Worm (Caenorhabditis elegans) whole organism, L4 larva: ENCODE measurements around the gene Y41E3.7.

ENCODE experiments used
- D1046.2 ChIP-seq: fragments of 200-800 bp; sonication (Bioruptor generic); IDR thresholded peaks from 2 replicates; pipeline ENCODE4 v1.3.6; 2022; ENCODE audit warnings: missing genetic modification characterization, missing compliant biosample characterization
- F10B5.3 ChIP-seq: sonication (generic microtip); optimal IDR thresholded peaks from 2 replicates; lab custom pipeline; 2016; ENCODE audit warnings: mild to moderate bottlenecking, missing genetic modification characterization, missing compliant biosample characterization
- F26F4.8 ChIP-seq: fragments of 200-800 bp; sonication (Bioruptor generic); conservative IDR thresholded peaks from 2 replicates; pipeline ENCODE4 v1.3.6; 2022; ENCODE audit warnings: missing genetic modification characterization, missing compliant biosample characterization
- F44E2.7 ChIP-seq: fragments of 200-800 bp; sonication (Bioruptor generic); IDR thresholded peaks from 2 replicates; pipeline ENCODE4 v2.1.2; 2022; ENCODE audit warnings: missing genetic modification characterization, missing compliant biosample characterization
- R02D3.7 ChIP-seq: fragments of 150-350 bp; sonication (generic microtip); optimal IDR thresholded peaks from 3 replicates; lab custom pipeline; 2014; ENCODE audit warnings: missing biosample characterization, missing genetic modification characterization
- T20F7.1 ChIP-seq: fragments of 200-800 bp; sonication (Bioruptor generic); optimal IDR thresholded peaks from 2 replicates; lab custom pipeline; 2018; ENCODE audit warnings: mild to moderate bottlenecking, missing genetic modification characterization, missing compliant biosample characterization
- Y105C5A.15 ChIP-seq: fragments of 200-800 bp; sonication (Bioruptor generic); IDR thresholded peaks from 2 replicates; pipeline ENCODE4 v1.3.6; 2022; ENCODE audit warnings: missing genetic modification characterization, missing compliant biosample characterization
- Y75B8A.6 ChIP-seq: fragments of 200-800 bp; sonication (Bioruptor generic); IDR thresholded peaks from 2 replicates; pipeline ENCODE4 v1.3.6; 2022; ENCODE audit warnings: missing genetic modification reagents, missing genetic modification characterization, missing compliant biosample characterization
- ZK337.2 ChIP-seq: fragments of 200-800 bp; sonication (Bioruptor generic); IDR thresholded peaks from 2 replicates; pipeline ENCODE4 v1.3.6; 2022; ENCODE audit warnings: missing genetic modification reagents, missing genetic modification characterization, missing compliant biosample characterization
- arid-1 ChIP-seq: fragments of 200-800 bp; sonication (Bioruptor generic); conservative IDR thresholded peaks from 2 replicates; pipeline ENCODE4 v1.3.6; 2022; ENCODE audit warnings: missing genetic modification reagents, missing genetic modification characterization, missing compliant biosample characterization
- attf-4 ChIP-seq: sonication (generic microtip); optimal IDR thresholded peaks from 3 replicates; lab custom pipeline; 2017; ENCODE audit warnings: missing biosample characterization, missing genetic modification characterization
- ceh-20 ChIP-seq: fragments of 200-800 bp; sonication (Bioruptor generic); IDR thresholded peaks from 2 replicates; pipeline ENCODE4 v1.3.6; 2022; ENCODE audit warnings: missing genetic modification reagents, missing genetic modification characterization, missing compliant biosample characterization
- ceh-28 ChIP-seq: fragments of 150-350 bp; optimal IDR thresholded peaks from 2 replicates; lab custom pipeline; 2014; ENCODE audit warnings: missing biosample characterization, missing genetic modification reagents, missing genetic modification characterization
- ceh-32 ChIP-seq: sonication (generic microtip); optimal IDR thresholded peaks from 2 replicates; lab custom pipeline; 2016; ENCODE audit warnings: mild to moderate bottlenecking, missing genetic modification characterization, missing compliant biosample characterization; ENCODE audit not compliant: poor library complexity
- ceh-44 ChIP-seq: fragments of 200-800 bp; sonication (Bioruptor generic); IDR thresholded peaks from 2 replicates; pipeline ENCODE4 v1.3.6; 2022; ENCODE audit warnings: missing genetic modification reagents, missing genetic modification characterization, missing compliant biosample characterization
- ceh-62 ChIP-seq: sonication (generic microtip); optimal IDR thresholded peaks from 2 replicates; lab custom pipeline; 2017; ENCODE audit warnings: missing biosample characterization, missing genetic modification characterization
- ces-1 ChIP-seq: fragments of 150-350 bp; sonication (generic microtip); optimal IDR thresholded peaks from 4 replicates; lab custom pipeline; 2014; ENCODE audit warnings: missing biosample characterization, missing genetic modification reagents, missing genetic modification characterization
- daf-16 ChIP-seq, 3 experiments: sonication (generic microtip); optimal IDR thresholded peaks; 2 replicates each; lab custom pipeline; 2016 to 2017; ENCODE audit warnings: missing genetic modification characterization in 3 of 3, missing genetic modification reagents in 3 of 3, mild to moderate bottlenecking in 2 of 3, missing compliant biosample characterization in 2 of 3, missing biosample characterization in 1 of 3, moderate library complexity in 1 of 3
- daf-19 ChIP-seq: fragments of 200-800 bp; sonication (Bioruptor generic); conservative IDR thresholded peaks from 2 replicates; pipeline ENCODE4 v1.3.6; 2022; ENCODE audit warnings: missing genetic modification characterization, missing compliant biosample characterization
- daf-8 ChIP-seq: fragments of 200-800 bp; sonication (Bioruptor generic); IDR thresholded peaks from 2 replicates; pipeline ENCODE4 v1.3.6; 2022; ENCODE audit warnings: missing genetic modification characterization, missing compliant biosample characterization
- duxl-1 ChIP-seq: sonication (generic microtip); optimal IDR thresholded peaks from 2 replicates; lab custom pipeline; 2016; ENCODE audit warnings: mild to moderate bottlenecking, missing genetic modification characterization, moderate library complexity, missing compliant biosample characterization; ENCODE audit not compliant: poor library complexity
- dve-1 ChIP-seq: sonication (generic microtip); optimal IDR thresholded peaks from 2 replicates; lab custom pipeline; 2017; ENCODE audit warnings: antibody characterized with exemption, mild to moderate bottlenecking, missing genetic modification characterization, missing compliant biosample characterization; ENCODE audit not compliant: insufficient read depth
- egl-43 ChIP-seq: fragments of 200-800 bp; sonication (Bioruptor generic); IDR thresholded peaks from 2 replicates; pipeline ENCODE4 v1.3.6; 2022; ENCODE audit warnings: missing genetic modification reagents, missing genetic modification characterization, missing compliant biosample characterization
- fkh-10 ChIP-seq: fragments of 150-350 bp; optimal IDR thresholded peaks from 2 replicates; lab custom pipeline; 2014; ENCODE audit warnings: missing biosample characterization, missing genetic modification reagents, missing genetic modification characterization
- fos-1 ChIP-seq: fragments of 150-350 bp; optimal IDR thresholded peaks from 2 replicates; lab custom pipeline; 2014; ENCODE audit warnings: missing biosample characterization, missing genetic modification characterization
- gei-8 ChIP-seq: fragments of 200-800 bp; sonication (Bioruptor generic); optimal IDR thresholded peaks from 2 replicates; lab custom pipeline; 2018; ENCODE audit warnings: mild to moderate bottlenecking, missing genetic modification characterization, missing compliant biosample characterization
- hif-1 ChIP-seq, 2 experiments: sonication (generic microtip); optimal IDR thresholded peaks; 2 replicates each; lab custom pipeline; 2016 to 2017; ENCODE audit warnings: missing compliant biosample characterization in 2 of 2, missing genetic modification characterization in 2 of 2, missing genetic modification reagents in 2 of 2, missing genotype in 2 of 2, mild to moderate bottlenecking in 1 of 2
- hlh-11 ChIP-seq: fragments of 200-800 bp; sonication (Bioruptor generic); optimal IDR thresholded peaks from 2 replicates; lab custom pipeline; 2018; ENCODE audit warnings: mild to moderate bottlenecking, missing genetic modification characterization, missing compliant biosample characterization
- hlh-30 ChIP-seq: sonication (generic microtip); optimal IDR thresholded peaks from 2 replicates; lab custom pipeline; 2017; ENCODE audit warnings: antibody characterized with exemption, mild to moderate bottlenecking, missing genetic modification characterization, missing compliant biosample characterization; ENCODE audit not compliant: insufficient read depth
- hmg-1.1 ChIP-seq: fragments of 200-800 bp; sonication (Bioruptor generic); IDR thresholded peaks from 2 replicates; pipeline ENCODE4 v1.3.6; 2022; ENCODE audit warnings: missing genetic modification reagents, missing genetic modification characterization, missing compliant biosample characterization
- lin-15B ChIP-seq: fragments of 150-350 bp; sonication (generic microtip); optimal IDR thresholded peaks from 3 replicates; lab custom pipeline; 2014; ENCODE audit warnings: missing biosample characterization, missing genetic modification characterization
- lin-38 ChIP-seq: fragments of 200-800 bp; sonication (Bioruptor generic); IDR thresholded peaks from 2 replicates; pipeline ENCODE4 v1.3.6; 2022; ENCODE audit warnings: missing genetic modification reagents, missing genetic modification characterization, missing compliant biosample characterization
- madf-5 ChIP-seq, 2 experiments: fragments of 200-800 bp; sonication (Bioruptor generic); IDR thresholded peaks; 2 replicates each; pipeline ENCODE4 v1.3.6; 2022; ENCODE audit warnings: missing compliant biosample characterization in 2 of 2, missing genetic modification characterization in 2 of 2
- mdt-29 ChIP-seq: fragments of 200-800 bp; sonication (Bioruptor generic); IDR thresholded peaks from 2 replicates; pipeline ENCODE4 v1.3.6; 2022; ENCODE audit warnings: missing genetic modification reagents, missing genetic modification characterization, missing compliant biosample characterization
- nhr-10 ChIP-seq: fragments of 150-350 bp; optimal IDR thresholded peaks from 2 replicates; lab custom pipeline; 2014; ENCODE audit warnings: missing biosample characterization, missing genetic modification characterization
- nhr-102 ChIP-seq: sonication (generic microtip); optimal IDR thresholded peaks from 2 replicates; lab custom pipeline; 2016; ENCODE audit warnings: mild to moderate bottlenecking, missing genetic modification characterization, moderate library complexity, missing compliant biosample characterization
- nhr-11 ChIP-seq: fragments of 150-350 bp; optimal IDR thresholded peaks from 2 replicates; lab custom pipeline; 2014; ENCODE audit warnings: missing biosample characterization, missing genetic modification characterization
- nhr-111 ChIP-seq: fragments of 200-800 bp; sonication (Bioruptor generic); optimal IDR thresholded peaks from 2 replicates; lab custom pipeline; 2018; ENCODE audit warnings: mild to moderate bottlenecking, missing genetic modification characterization, missing compliant biosample characterization
- nhr-41 ChIP-seq: fragments of 200-800 bp; sonication (Bioruptor generic); IDR thresholded peaks from 2 replicates; pipeline ENCODE4 v1.3.6; 2022; ENCODE audit warnings: missing genetic modification reagents, missing genetic modification characterization, missing compliant biosample characterization
- nhr-42 ChIP-seq: fragments of 200-800 bp; sonication (Bioruptor generic); IDR thresholded peaks from 2 replicates; pipeline ENCODE4 v1.3.6; 2022; ENCODE audit warnings: missing genetic modification characterization, missing compliant biosample characterization
- nhr-6 ChIP-seq: fragments of 150-350 bp; optimal IDR thresholded peaks from 2 replicates; lab custom pipeline; 2014; ENCODE audit warnings: missing biosample characterization, missing genetic modification characterization
- nhr-76 ChIP-seq: fragments of 150-350 bp; optimal IDR thresholded peaks from 2 replicates; lab custom pipeline; 2014; ENCODE audit warnings: missing biosample characterization, missing genetic modification characterization
- nhr-77 ChIP-seq: fragments of 150-350 bp; optimal IDR thresholded peaks from 2 replicates; lab custom pipeline; 2014; ENCODE audit warnings: missing biosample characterization, missing genetic modification characterization
- php-3 ChIP-seq: fragments of 200-800 bp; sonication (Bioruptor generic); IDR thresholded peaks from 2 replicates; pipeline ENCODE4 v1.3.6; 2022; ENCODE audit warnings: missing genetic modification reagents, missing genetic modification characterization, missing compliant biosample characterization
- skn-1 ChIP-seq: fragments of 150-350 bp; optimal IDR thresholded peaks from 2 replicates; lab custom pipeline; 2014; ENCODE audit warnings: missing biosample characterization, missing genetic modification characterization
- snpc-4 ChIP-seq: fragments of 150-350 bp; optimal IDR thresholded peaks from 2 replicates; lab custom pipeline; 2014; ENCODE audit warnings: missing biosample characterization, missing genetic modification characterization
- tag-97 ChIP-seq: fragments of 200-800 bp; sonication (Bioruptor generic); IDR thresholded peaks from 2 replicates; pipeline ENCODE4 v1.3.6; 2022; ENCODE audit warnings: missing genetic modification characterization, missing compliant biosample characterization
- unc-130 ChIP-seq: sonication (generic microtip); optimal IDR thresholded peaks from 2 replicates; lab custom pipeline; 2016; ENCODE audit warnings: missing genetic modification reagents, missing genetic modification characterization, missing compliant biosample characterization
- zip-11 ChIP-seq: fragments of 200-800 bp; sonication (Bioruptor generic); IDR thresholded peaks from 2 replicates; pipeline ENCODE4 v1.3.6; 2022; ENCODE audit warnings: missing genetic modification characterization, missing compliant biosample characterization
- zip-2 ChIP-seq: fragments of 150-350 bp; optimal IDR thresholded peaks from 2 replicates; lab custom pipeline; 2014; ENCODE audit warnings: missing biosample characterization, missing genetic modification characterization
- ztf-11 ChIP-seq: fragments of 150-350 bp; optimal IDR thresholded peaks from 2 replicates; lab custom pipeline; 2014; ENCODE audit warnings: missing biosample characterization, missing genetic modification characterization
- ztf-7 ChIP-seq: fragments of 150-350 bp; optimal IDR thresholded peaks from 2 replicates; lab custom pipeline; 2014; ENCODE audit warnings: missing biosample characterization, missing genetic modification characterization

Gene Y41E3.7

ce11 chrIV:15039477-15039876, 25.6 kb downstream of the Y41E3.7 start, which contains the start of gene hrpu-1 (continued):
- no peak for TF ChIP-seq ceh-32 (tag; lab: Kevin White, UChicago)
- peak in 1 of 2 experiments; percentile 13 for TF ChIP-seq daf-16 (GFP tag; optimal IDR thresholded peaks at IDR 0.05; lab: Kevin White, UChicago)
- peak; percentile 34 for TF ChIP-seq daf-16 (tag; optimal IDR thresholded peaks at IDR 0.05; lab: Kevin White, UChicago)
- TF ChIP-seq zip-2 (tag; lab: Kevin White, UChicago): no peak
- TF ChIP-seq R02D3.7 (tag; lab: Kevin White, UChicago): no peak
- no peak for TF ChIP-seq php-3
- peak; percentile 77 for TF ChIP-seq hmg-1.1 (GFP tag; lab: Robert Waterston, UW)
- TF ChIP-seq nhr-11 (tag; lab: Kevin White, UChicago): peak; percentile 57
- no peak for TF ChIP-seq nhr-10 (tag; lab: Kevin White, UChicago)
- no peak for TF ChIP-seq D1046.2 (GFP tag; lab: Robert Waterston, UW)
- TF ChIP-seq daf-8: no peak
- no peak for TF ChIP-seq skn-1 (tag; lab: Kevin White, UChicago)
- TF ChIP-seq F26F4.8 (GFP tag; lab: Robert Waterston, UW): no peak
- no peak for TF ChIP-seq duxl-1 (tag; lab: Kevin White, UChicago)
- peak; percentile 64 for TF ChIP-seq hlh-11 (tag; lab: Kevin White, UChicago)
- no peak for TF ChIP-seq nhr-42
- TF ChIP-seq nhr-76: no peak
- no peak for TF ChIP-seq ceh-28 (tag; lab: Kevin White, UChicago)
- TF ChIP-seq hlh-30 (tag; lab: Kevin White, UChicago): peak; percentile 88
- TF ChIP-seq tag-97 (GFP tag; lab: Robert Waterston, UW): no peak
- no peak for TF ChIP-seq daf-19 (GFP tag; lab: Robert Waterston, UW)
- TF ChIP-seq ceh-20: 0 out of 2 replicates have a peak, but pooled peaks have one; percentile 51
- no peak for TF ChIP-seq Y105C5A.15 (GFP tag; lab: Robert Waterston, UW)
- peak in 1 of 2 experiments; percentile 52 for TF ChIP-seq hif-1 (tag; optimal IDR thresholded peaks at IDR 0.05; lab: Kevin White, UChicago)
- TF ChIP-seq fos-1: no peak
- TF ChIP-seq ceh-62 (tag; lab: Kevin White, UChicago): no peak
- TF ChIP-seq madf-5 (GFP tag; IDR thresholded peaks at IDR 0.05; lab: Robert Waterston, UW): no peak
- TF ChIP-seq ZK337.2 (GFP tag; lab: Robert Waterston, UW): no peak
- no peak for TF ChIP-seq attf-4 (tag; lab: Kevin White, UChicago)
- no peak for TF ChIP-seq nhr-111 (GFP tag; lab: Kevin White, UChicago)
- TF ChIP-seq ces-1 (GFP tag; lab: Kevin White, UChicago): no peak
- TF ChIP-seq nhr-77 (tag; lab: Kevin White, UChicago): peak; percentile 37
- peak; percentile 85 for TF ChIP-seq lin-38 (GFP tag; lab: Robert Waterston, UW)
- TF ChIP-seq nhr-6 (tag; lab: Kevin White, UChicago): peak; percentile 90
- no peak for TF ChIP-seq Y75B8A.6
- no peak for TF ChIP-seq egl-43 (GFP tag; lab: Robert Waterston, UW)
- no peak for TF ChIP-seq lin-15B (tag; lab: Kevin White, UChicago)
- peak; percentile 53; the same call in 1 of the 2 replicates for TF ChIP-seq arid-1 (GFP tag; lab: Robert Waterston, UW)
- no peak for TF ChIP-seq ceh-44 (GFP tag; lab: Robert Waterston, UW)
- no peak for TF ChIP-seq F10B5.3 (tag; lab: Kevin White, UChicago)
- no peak for TF ChIP-seq mdt-29 (GFP tag; lab: Robert Waterston, UW)
- TF ChIP-seq fkh-10 (GFP tag; lab: Kevin White, UChicago): peak; percentile 63
- TF ChIP-seq nhr-41 (GFP tag; lab: Robert Waterston, UW): no peak
- TF ChIP-seq T20F7.1 (GFP tag; lab: Kevin White, UChicago): no peak
- no peak for TF ChIP-seq ztf-11 (tag; lab: Kevin White, UChicago)
- no peak for TF ChIP-seq snpc-4
- peak; percentile 91 for TF ChIP-seq dve-1 (tag; lab: Kevin White, UChicago)
- TF ChIP-seq unc-130 (GFP tag; lab: Kevin White, UChicago): peak; percentile 43
- TF ChIP-seq ztf-7: peak; percentile 90
- peak; percentile 75 for TF ChIP-seq nhr-102 (tag; lab: Kevin White, UChicago)
- no peak for TF ChIP-seq F44E2.7 (GFP tag; lab: Robert Waterston, UW)
- no peak for TF ChIP-seq gei-8
- no peak for TF ChIP-seq zip-11 (GFP tag; lab: Robert Waterston, UW)
